Worm (Caenorhabditis elegans): Measurements from ENCODE around the gene decr-1.1.

Gene decr-1.1

DNA sequence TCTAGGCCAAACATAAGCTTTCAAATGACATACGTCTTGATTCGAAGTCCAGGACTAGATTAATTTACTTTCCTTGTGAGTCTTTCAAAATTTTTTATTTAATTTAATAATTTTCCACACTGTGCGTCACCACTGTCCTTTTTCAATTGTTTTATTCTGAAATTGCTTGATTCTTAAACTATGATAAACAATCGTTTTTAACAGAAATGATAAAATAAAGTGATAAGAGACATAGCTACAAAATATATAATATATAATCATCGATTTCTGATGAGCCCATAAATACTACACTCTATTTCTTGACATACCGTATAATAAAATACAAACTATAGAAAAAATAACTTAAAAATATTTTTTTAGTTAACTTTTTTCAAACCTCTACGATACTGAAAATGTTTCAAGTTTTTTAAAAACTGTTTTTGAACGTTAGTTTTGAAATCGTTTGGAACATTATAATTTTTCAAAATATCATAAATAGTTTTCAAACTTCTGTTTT, 13.2 kb upstream of the decr-1.1 start, which contains the start of gene nas-24:
TSS of gene nas-24 (plus strand) at position 446 of the 496 bp plus-strand sequence.
- TF ChIP-seq pax-1 (tag; optimal IDR thresholded peaks at IDR 0.05) = no peak
- TF ChIP-seq hlh-8 (tag; optimal IDR thresholded peaks at IDR 0.05) = no peak
- TF ChIP-seq ceh-9 (tag; optimal IDR thresholded peaks at IDR 0.05) = no peak

DNA sequence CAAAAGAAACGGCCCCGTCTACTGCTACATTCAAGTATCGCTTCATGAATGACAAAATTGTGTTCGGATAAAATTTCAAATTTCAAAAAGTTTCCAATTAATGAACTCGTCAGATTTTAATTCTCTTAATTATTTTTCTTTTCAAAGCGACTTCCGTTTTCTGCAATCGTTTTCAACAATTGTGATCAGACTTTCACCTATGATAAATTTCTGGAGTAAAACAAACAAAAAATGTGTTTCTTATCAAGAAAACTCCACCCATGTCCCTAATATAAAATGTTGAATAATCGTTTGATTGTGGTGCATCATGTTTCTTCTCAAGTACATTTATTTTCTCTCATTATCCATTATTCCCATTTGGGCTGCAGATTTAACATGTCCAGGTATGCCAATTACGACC, 11.0 kb upstream of the decr-1.1 start, which contains the start of gene F20G2.5:
TSS of gene F20G2.5 (plus strand) at position 301 of the 400 bp plus-strand sequence.
- TF ChIP-seq hlh-15 (tag; optimal IDR thresholded peaks at IDR 0.05) (no peak), unc-42 (tag; optimal IDR thresholded peaks at IDR 0.05) (no peak), ceh-45 (GFP tag; IDR thresholded peaks at IDR 0.05) (no peak), rnt-1 (tag; optimal IDR thresholded peaks at IDR 0.05) (no peak), gmeb-2 (tag; optimal IDR thresholded peaks at IDR 0.05) (no peak), lin-11 (tag; optimal IDR thresholded peaks at IDR 0.05) (no peak), ceh-30 (tag; optimal IDR thresholded peaks at IDR 0.05) (no peak), ceh-6 (GFP tag; optimal IDR thresholded peaks at IDR 0.05) (no peak), tbx-2 (tag; optimal IDR thresholded peaks at IDR 0.05) (no peak), Y22D7AL.16 (tag; optimal IDR thresholded peaks at IDR 0.05) (no peak), ceh-34 (tag; optimal IDR thresholded peaks at IDR 0.05) (no peak), pros-1 (tag; optimal IDR thresholded peaks at IDR 0.05) (no peak)

DNA sequence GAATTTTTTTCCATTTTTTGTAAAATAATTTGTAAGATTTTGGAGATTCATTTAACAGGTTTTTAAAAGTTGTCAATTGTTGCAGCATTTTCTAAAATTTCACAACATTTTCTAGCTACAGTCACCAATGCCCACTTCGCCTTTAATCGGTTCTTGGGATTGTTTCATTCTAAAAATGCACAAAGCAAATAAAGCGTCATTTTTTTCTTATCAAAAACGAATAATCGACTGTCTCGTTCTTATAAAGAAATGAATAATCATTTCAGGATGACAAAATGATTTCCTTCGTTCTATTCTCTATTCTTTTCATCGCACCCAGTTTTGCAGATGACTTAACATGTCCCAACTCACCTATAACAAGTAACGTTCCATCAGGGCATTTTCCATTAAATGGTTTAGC, 6.7 kb upstream of the decr-1.1 start, which contains the start of gene F53C11.1:
TSS of gene F53C11.1 (plus strand) at position 268 of the 400 bp plus-strand sequence.
- TF ChIP-seq gmeb-2 (tag; optimal IDR thresholded peaks at IDR 0.05) (no peak), hlh-15 (tag; optimal IDR thresholded peaks at IDR 0.05) (no peak), elt-2 (tag; optimal IDR thresholded peaks at IDR 0.05) (no peak), zip-5 (tag; optimal IDR thresholded peaks at IDR 0.05) (no peak), hlh-30 (tag; optimal IDR thresholded peaks at IDR 0.05; ENCODE audit: insufficient read depth) (no peak), pat-9 (tag; optimal IDR thresholded peaks at IDR 0.05) (no peak), fkh-10 (GFP tag; optimal IDR thresholded peaks at IDR 0.05) (no peak), ceh-22 (tag; optimal IDR thresholded peaks at IDR 0.05) (no peak), ceh-34 (tag; optimal IDR thresholded peaks at IDR 0.05) (no peak), pax-1 (tag; optimal IDR thresholded peaks at IDR 0.05) (no peak), ceh-18 (tag; optimal IDR thresholded peaks at IDR 0.05) (no peak), ceh-19 (GFP tag; optimal IDR thresholded peaks at IDR 0.05) (no peak), npax-4 (tag; optimal IDR thresholded peaks at IDR 0.05) (no peak), fkh-6 (tag; optimal IDR thresholded peaks at IDR 0.05) (no peak), ceh-30 (tag; optimal IDR thresholded peaks at IDR 0.05) (no peak), hlh-13 (GFP tag; optimal IDR thresholded peaks at IDR 0.05) (no peak)

DNA sequence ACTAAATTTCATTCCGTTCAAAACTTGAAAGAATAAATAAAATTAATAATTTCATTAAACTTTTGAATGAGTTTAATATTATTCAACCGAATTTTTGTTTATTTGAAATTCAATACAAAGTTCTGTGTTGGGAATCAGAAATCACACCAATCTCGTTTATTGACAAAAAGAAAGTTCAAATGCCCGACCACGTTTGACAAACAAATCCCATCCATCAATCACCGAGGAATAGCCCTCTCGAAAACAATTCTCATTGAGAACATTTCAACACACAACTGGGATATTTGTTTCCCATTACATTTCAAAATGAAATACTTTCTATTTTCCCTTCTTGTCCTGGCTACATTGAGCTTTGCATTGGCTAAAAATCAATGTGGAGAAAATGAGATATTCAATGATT, 4.3 kb upstream of the decr-1.1 start, which contains the start of gene F53C11.9:
TSS of gene F53C11.9 (plus strand) at position 159 of the 400 bp plus-strand sequence.
- no peak for TF ChIP-seq pros-1 (tag; optimal IDR thresholded peaks at IDR 0.05)
- peak; percentile 17 for TF ChIP-seq unc-55 (GFP tag; optimal IDR thresholded peaks at IDR 0.05)

DNA sequence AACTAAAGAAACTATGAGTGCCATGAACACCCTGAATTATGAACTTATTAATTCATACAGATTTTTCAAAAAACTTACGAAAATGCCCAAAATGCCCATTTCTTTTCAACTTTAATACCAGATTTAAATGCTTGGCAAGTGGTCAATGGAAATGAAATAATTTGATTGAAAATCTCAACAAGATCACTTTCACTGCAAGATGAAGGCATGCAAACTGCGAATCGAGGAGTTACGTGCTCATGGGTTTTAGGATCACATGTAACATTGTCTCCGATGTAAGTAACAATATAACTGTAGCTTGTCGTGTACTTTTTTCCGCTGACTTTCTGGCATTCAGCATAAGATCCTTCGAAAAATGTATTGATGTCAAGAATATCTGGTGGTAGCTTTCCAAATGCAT, 1.3 kb upstream of the decr-1.1 start:
- TF ChIP-seq nhr-232 (tag; optimal IDR thresholded peaks at IDR 0.05) (no peak), dve-1 (tag; optimal IDR thresholded peaks at IDR 0.05) (no peak), K02D7.2 (tag; optimal IDR thresholded peaks at IDR 0.05) (no peak), unc-3 (GFP tag; conservative IDR thresholded peaks at IDR 0.05) (no peak), unc-3 (tag; optimal IDR thresholded peaks at IDR 0.05) (no peak), sox-4 (tag; optimal IDR thresholded peaks at IDR 0.05) (no peak), ceh-45 (GFP tag; IDR thresholded peaks at IDR 0.05) (no peak), fax-1 (tag; optimal IDR thresholded peaks at IDR 0.05) (no peak)
